Worm (Caenorhabditis elegans): ENCODE measurements around the gene T19D7.5.

The T19D7.5 gene

ce11 chrX:641440-641839 lies 24.6 kb downstream of the T19D7.5 start, which contains the start of gene M6.11:
Gene M6.11, minus strand, starts transcription at chrX:641540.
- no peak for TF ChIP-seq F13H6.1 (tag; optimal IDR thresholded peaks at IDR 0.05)
- no peak for TF ChIP-seq dve-1 (tag; optimal IDR thresholded peaks at IDR 0.05)
- no peak for TF ChIP-seq madf-2 (tag; optimal IDR thresholded peaks at IDR 0.05)
- TF ChIP-seq ama-1 (optimal IDR thresholded peaks at IDR 0.05): no peak
- no peak for TF ChIP-seq ref-2 (tag; optimal IDR thresholded peaks at IDR 0.05)
- TF ChIP-seq hlh-6 (tag; optimal IDR thresholded peaks at IDR 0.05): no peak
- TF ChIP-seq hlh-13 (GFP tag; optimal IDR thresholded peaks at IDR 0.05): no peak
- TF ChIP-seq pag-3 (tag; optimal IDR thresholded peaks at IDR 0.05; ENCODE audit: borderline replicate concordance): no peak
- TF ChIP-seq mec-3 (tag; optimal IDR thresholded peaks at IDR 0.05; ENCODE audit: borderline replicate concordance): no peak
- no peak for TF ChIP-seq pat-9 (tag; optimal IDR thresholded peaks at IDR 0.05)

ce11 chrX:637588-637987 lies 28.4 kb downstream of the T19D7.5 start:
- TF ChIP-seq ahr-1 (tag; optimal IDR thresholded peaks at IDR 0.05): no peak
- TF ChIP-seq lim-6 (tag; optimal IDR thresholded peaks at IDR 0.05): no peak
- TF ChIP-seq ztf-16 (tag; optimal IDR thresholded peaks at IDR 0.05): no peak
- TF ChIP-seq elt-2 (tag; optimal IDR thresholded peaks at IDR 0.05): no peak
- no peak for TF ChIP-seq K09A11.1 (tag; optimal IDR thresholded peaks at IDR 0.05; ENCODE audit: insufficient read depth)
- no peak for TF ChIP-seq syd-9 (tag; optimal IDR thresholded peaks at IDR 0.05)
- no peak for TF ChIP-seq nhr-11 (tag; optimal IDR thresholded peaks at IDR 0.05)
- no peak for TF ChIP-seq gmeb-2 (tag; optimal IDR thresholded peaks at IDR 0.05)
- no peak for TF ChIP-seq unc-3 (GFP tag; conservative IDR thresholded peaks at IDR 0.05)
- TF ChIP-seq unc-3 (tag; optimal IDR thresholded peaks at IDR 0.05): no peak
- TF ChIP-seq fax-1 (tag; optimal IDR thresholded peaks at IDR 0.05): no peak
- TF ChIP-seq ama-1 (optimal IDR thresholded peaks at IDR 0.05): no peak
- no peak for TF ChIP-seq lin-11 (tag; optimal IDR thresholded peaks at IDR 0.05)
- TF ChIP-seq npax-4 (tag; optimal IDR thresholded peaks at IDR 0.05): no peak
- no peak for TF ChIP-seq ttx-3 (tag; optimal IDR thresholded peaks at IDR 0.05)
- TF ChIP-seq fkh-10 (GFP tag; optimal IDR thresholded peaks at IDR 0.05): no peak

ce11 chrX:636893-637292 lies 29.1 kb downstream of the T19D7.5 start, which contains the start of gene pha-2:
Gene pha-2, minus strand, starts transcription at chrX:636993.
- no peak for TF ChIP-seq F13H6.1 (tag; optimal IDR thresholded peaks at IDR 0.05)
- TF ChIP-seq ceh-30 (tag; optimal IDR thresholded peaks at IDR 0.05): no peak
- no peak for TF ChIP-seq syd-9 (tag; optimal IDR thresholded peaks at IDR 0.05)
- no peak for TF ChIP-seq dve-1 (tag; optimal IDR thresholded peaks at IDR 0.05)
- TF ChIP-seq che-1 (tag; optimal IDR thresholded peaks at IDR 0.05): no peak
- TF ChIP-seq hlh-8 (tag; optimal IDR thresholded peaks at IDR 0.05): no peak
- TF ChIP-seq elt-2 (tag; optimal IDR thresholded peaks at IDR 0.05): no peak
- TF ChIP-seq fkh-10 (GFP tag; optimal IDR thresholded peaks at IDR 0.05): no peak
- TF ChIP-seq hlh-15 (tag; optimal IDR thresholded peaks at IDR 0.05): no peak

ce11 chrX:629134-629533 lies 36.9 kb downstream of the T19D7.5 start, which contains the start of gene M6.4:
Gene M6.4, plus strand, starts transcription at chrX:629188.
- TF ChIP-seq ceh-18 (tag; optimal IDR thresholded peaks at IDR 0.05): no peak
- TF ChIP-seq T23F11.4 (GFP tag; optimal IDR thresholded peaks at IDR 0.05): no peak
- TF ChIP-seq dmd-4 (tag; optimal IDR thresholded peaks at IDR 0.05; ENCODE audit: borderline replicate concordance): no peak
- no peak for TF ChIP-seq lin-11 (tag; optimal IDR thresholded peaks at IDR 0.05)
- no peak for TF ChIP-seq ceh-19 (GFP tag; optimal IDR thresholded peaks at IDR 0.05)
- no peak for TF ChIP-seq hlh-8 (tag; optimal IDR thresholded peaks at IDR 0.05)
- no peak for TF ChIP-seq pha-4 (tag; optimal IDR thresholded peaks at IDR 0.05)
- TF ChIP-seq tbx-2 (tag; optimal IDR thresholded peaks at IDR 0.05): no peak
- TF ChIP-seq pax-1 (tag; optimal IDR thresholded peaks at IDR 0.05): no peak
- TF ChIP-seq pat-9 (tag; optimal IDR thresholded peaks at IDR 0.05): no peak
- no peak for TF ChIP-seq zip-5 (tag; optimal IDR thresholded peaks at IDR 0.05)
- no peak for TF ChIP-seq sox-2 (GFP tag; IDR thresholded peaks at IDR 0.05)

All from whole organism, late embryonic.